Fruit fly (Drosophila melanogaster): ENCODE measurements around the gene CG10336.

The CG10336 gene

dm6 chr2L:18707844-18708238 is 18.5 kb downstream of the CG10336 start (continued):
- no peak for TF ChIP-seq CG17568 (GFP tag; optimal IDR thresholded peaks at IDR 0.05)
- TF ChIP-seq bab2 (GFP tag; optimal IDR thresholded peaks at IDR 0.05) = peak; percentile 33
- no peak for TF ChIP-seq CG10321 (GFP tag; IDR thresholded peaks at IDR 0.05)
- no peak for TF ChIP-seq CG9817 (tag; optimal IDR thresholded peaks at IDR 0.05)
- TF ChIP-seq nerfin-2 (GFP tag; IDR thresholded peaks at IDR 0.05; ENCODE audit: partially characterized antibody) = no peak
- no peak for TF ChIP-seq CG1832 (GFP tag; optimal IDR thresholded peaks at IDR 0.05)
- no peak for TF ChIP-seq pum (GFP tag; optimal IDR thresholded peaks at IDR 0.05)
- peak; percentile 42; the same call in 1 of the 2 replicates for TF ChIP-seq CG14441 (GFP tag; IDR thresholded peaks at IDR 0.05)
- TF ChIP-seq Abd-B (GFP tag; optimal IDR thresholded peaks at IDR 0.05) = no peak
- peak in 1 of 2 experiments; percentile 13 for TF ChIP-seq Pdp1 (GFP tag; optimal IDR thresholded peaks at IDR 0.05)
- no peak for TF ChIP-seq dmrt99B (tag; optimal IDR thresholded peaks at IDR 0.05)
- no peak for TF ChIP-seq bsh (GFP tag; optimal IDR thresholded peaks at IDR 0.05)
- 0 out of 3 replicates have a peak, but pooled peaks have one; percentile 17 for TF ChIP-seq CG11695 (GFP tag; IDR thresholded peaks at IDR 0.05)
- no peak for TF ChIP-seq CG2116 (GFP tag; optimal IDR thresholded peaks at IDR 0.05)
- no peak for TF ChIP-seq pzg (GFP tag; optimal IDR thresholded peaks at IDR 0.05)
- TF ChIP-seq CG11723 (GFP tag; optimal IDR thresholded peaks at IDR 0.05) = no peak
- no peak for TF ChIP-seq Hey (tag; optimal IDR thresholded peaks at IDR 0.05)
- no peak for TF ChIP-seq Myb (GFP tag; optimal IDR thresholded peaks at IDR 0.05)
- TF ChIP-seq Gug (GFP tag; IDR thresholded peaks at IDR 0.05) = no peak; the same call in 2 of the 4 replicates
- no peak for TF ChIP-seq pita (GFP tag; optimal IDR thresholded peaks at IDR 0.05)
- no peak for TF ChIP-seq Opbp (GFP tag; IDR thresholded peaks at IDR 0.05; ENCODE audit: partially characterized antibody)
- TF ChIP-seq Antp (GFP tag; optimal IDR thresholded peaks at IDR 0.05) = peak; percentile 3
- TF ChIP-seq zen2 (GFP tag; IDR thresholded peaks at IDR 0.05; ENCODE audit: partially characterized antibody) = no peak
- TF ChIP-seq CG1024 (GFP tag; IDR thresholded peaks at IDR 0.05) = no peak
- peak; percentile 92 for TF ChIP-seq Med (GFP tag)
- no peak for TF ChIP-seq kni (GFP tag; optimal IDR thresholded peaks at IDR 0.05)
- peak; percentile 38 for TF ChIP-seq Ptx1 (GFP tag; IDR thresholded peaks at IDR 0.05)
- no peak for TF ChIP-seq esg (GFP tag; conservative IDR thresholded peaks at IDR 0.05)
- no peak for TF ChIP-seq ato (GFP tag; IDR thresholded peaks at IDR 0.05; ENCODE audit: partially characterized antibody)
- no peak for TF ChIP-seq Lim3 (GFP tag; IDR thresholded peaks at IDR 0.05)
- TF ChIP-seq CG13287 (GFP tag; IDR thresholded peaks at IDR 0.05; ENCODE audit: partially characterized antibody) = no peak
- no peak for TF ChIP-seq Taf1 (GFP tag; IDR thresholded peaks at IDR 0.05)
- no peak for TF ChIP-seq CG30431 (GFP tag; optimal IDR thresholded peaks at IDR 0.05)
- TF ChIP-seq HmgD (GFP tag; optimal IDR thresholded peaks at IDR 0.05) = no peak
- no peak for TF ChIP-seq Nf-YC (tag; optimal IDR thresholded peaks at IDR 0.05)
- no peak for TF ChIP-seq CG4707 (GFP tag; optimal IDR thresholded peaks at IDR 0.05)
- no peak for TF ChIP-seq ewg (GFP tag; optimal IDR thresholded peaks at IDR 0.05)
- TF ChIP-seq zfh2 (GFP tag; optimal IDR thresholded peaks at IDR 0.05) = peak; percentile 9
- no peak for TF ChIP-seq yki (optimal IDR thresholded peaks at IDR 0.05)
- no peak for TF ChIP-seq chn (GFP tag; optimal IDR thresholded peaks at IDR 0.05)
- no peak for TF ChIP-seq crol (GFP tag; IDR thresholded peaks at IDR 0.05)
- peak; percentile 20 for TF ChIP-seq CG2678 (tag; optimal IDR thresholded peaks at IDR 0.05)
- TF ChIP-seq sens (GFP tag) = peak; percentile 85
- TF ChIP-seq CG8765 (GFP tag; IDR thresholded peaks at IDR 0.05) = no peak
- peak; percentile 67 for TF ChIP-seq CG32532 (GFP tag; IDR thresholded peaks at IDR 0.05)
- no peak for TF ChIP-seq CG18764 (GFP tag; optimal IDR thresholded peaks at IDR 0.05)
- no peak for TF ChIP-seq Dip2 (GFP tag; IDR thresholded peaks at IDR 0.05)
- TF ChIP-seq CG4360 (GFP tag; IDR thresholded peaks at IDR 0.05) = no peak
- TF ChIP-seq phol (tag; optimal IDR thresholded peaks at IDR 0.05) = no peak
- TF ChIP-seq CG5180 (GFP tag; optimal IDR thresholded peaks at IDR 0.05) = no peak
- TF ChIP-seq zf30C (GFP tag; optimal IDR thresholded peaks at IDR 0.05) = no peak
- no peak for TF ChIP-seq H15 (GFP tag; IDR thresholded peaks at IDR 0.05)
